Worm (Caenorhabditis elegans) whole organism, L2 larva: ENCODE measurements around the gene C54D10.3.

ENCODE experiments used
- ceh-82 ChIP-seq: fragments of 150-350 bp; optimal IDR thresholded peaks from 2 replicates; lab custom pipeline; 2014; ENCODE audit warnings: missing biosample characterization, missing genetic modification characterization
- egl-27 ChIP-seq: sonication (generic microtip); optimal IDR thresholded peaks from 3 replicates; lab custom pipeline; 2017; ENCODE audit warnings: missing biosample characterization, missing genetic modification reagents, missing genetic modification characterization
- nhr-237 ChIP-seq: fragments of 150-350 bp; optimal IDR thresholded peaks from 2 replicates; lab custom pipeline; 2014; ENCODE audit warnings: missing biosample characterization, missing genetic modification characterization
- nhr-25 ChIP-seq: fragments of 150-350 bp; sonication (generic microtip); optimal IDR thresholded peaks from 3 replicates; lab custom pipeline; 2014; ENCODE audit warnings: missing biosample characterization, missing genetic modification characterization
- skn-1 ChIP-seq: sonication (generic microtip); optimal IDR thresholded peaks from 2 replicates; lab custom pipeline; 2017; ENCODE audit warnings: missing biosample characterization, missing genetic modification characterization
- ztf-11 ChIP-seq: sonication (generic microtip); optimal IDR thresholded peaks from 2 replicates; lab custom pipeline; 2017; ENCODE audit warnings: missing biosample characterization, missing genetic modification characterization
- ztf-4 ChIP-seq: fragments of 150-350 bp; optimal IDR thresholded peaks from 2 replicates; lab custom pipeline; 2014; ENCODE audit warnings: missing biosample characterization, missing genetic modification characterization

DNA sequence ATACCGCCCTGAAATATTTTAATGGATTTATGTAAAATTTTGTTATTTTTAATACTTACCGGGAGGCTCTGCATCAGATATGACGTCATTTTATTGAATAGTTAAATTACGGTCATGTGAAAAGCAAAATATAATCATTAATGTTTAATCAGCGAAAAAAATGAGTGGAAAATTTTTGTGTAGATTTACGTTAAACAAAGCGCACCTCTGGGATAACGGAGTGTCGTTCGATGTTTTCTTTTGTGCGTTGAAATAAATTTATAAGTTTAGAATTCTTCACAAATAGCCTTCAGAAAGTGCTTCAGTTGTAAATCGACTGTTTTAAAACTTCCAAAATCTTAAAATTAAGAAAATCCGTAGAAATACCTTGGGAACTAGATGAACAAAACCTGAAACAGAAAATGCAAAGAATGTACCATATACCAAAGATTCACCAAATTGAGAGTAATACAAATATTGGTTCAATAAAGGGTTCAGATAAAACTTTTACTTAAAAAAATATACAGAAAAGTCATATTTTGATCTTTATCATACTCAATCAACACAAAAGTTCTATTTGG is 17.6 kb upstream of the C54D10.3 start, which contains the start of the genes K01D12.20 and miga-1:
- TF ChIP-seq egl-27 (no peak), ceh-82 (no peak), ztf-4 (tag; lab: Kevin White, UChicago) (no peak), ztf-11 (tag; lab: Kevin White, UChicago) (no peak), skn-1 (tag; lab: Kevin White, UChicago) (no peak), nhr-237 (tag; lab: Kevin White, UChicago) (no peak), nhr-25 (tag; lab: Kevin White, UChicago) (no peak)
